Worm (Caenorhabditis elegans) whole organism, late embryonic: Measurements from ENCODE around the gene nhr-178.

ENCODE experiments used
- ceh-34 ChIP-seq: sonication (generic microtip); optimal IDR thresholded peaks from 2 replicates; lab custom pipeline; 2016; ENCODE audit warnings: mild to moderate bottlenecking, missing genetic modification characterization, missing compliant biosample characterization
- fkh-10 ChIP-seq: fragments of 150-350 bp; optimal IDR thresholded peaks from 2 replicates; lab custom pipeline; 2014; ENCODE audit warnings: missing biosample characterization, missing genetic modification reagents, missing genetic modification characterization
- pqm-1 ChIP-seq: sonication (generic microtip); optimal IDR thresholded peaks from 2 replicates; lab custom pipeline; 2016; ENCODE audit warnings: missing genetic modification characterization, missing compliant biosample characterization
- ttx-3 ChIP-seq: sonication (generic microtip); optimal IDR thresholded peaks from 2 replicates; lab custom pipeline; 2016; ENCODE audit warnings: missing genetic modification reagents, missing genetic modification characterization, missing compliant biosample characterization

- TF ChIP-seq ceh-34 (no peak), fkh-10 (GFP tag; lab: Kevin White, UChicago) (no peak), ttx-3 (tag; lab: Kevin White, UChicago) (no peak), pqm-1 (no peak)
Measured at ce11 chrV:1631717-1632116, 24.0 kb upstream of the nhr-178 start, which contains the start of gene irld-17.
